Worm (Caenorhabditis elegans): ENCODE results near the gene C35D10.12.

DNA sequence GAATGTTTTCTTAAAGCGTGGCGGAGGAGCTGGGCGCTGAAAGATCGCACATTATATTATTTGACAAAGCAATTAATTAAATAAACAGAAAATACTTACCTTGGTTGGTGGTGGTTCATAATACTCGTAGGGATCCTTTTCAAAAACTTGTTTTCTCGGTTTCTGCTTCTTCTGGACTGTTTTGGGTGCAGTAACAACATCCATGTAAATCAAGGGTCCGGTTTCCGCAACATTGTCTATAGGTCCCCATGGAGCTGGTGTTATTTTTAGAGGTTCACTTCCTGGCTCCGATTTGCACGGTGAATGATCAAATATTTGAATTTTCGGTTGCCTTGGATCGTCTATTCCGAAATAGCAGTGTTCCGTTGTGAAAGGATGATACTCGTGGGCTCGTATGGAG lies 49.6 kb upstream of the C35D10.12 start:
- TF ChIP-seq T23F11.4 (GFP tag; optimal IDR thresholded peaks at IDR 0.05) = no peak
- no peak for TF ChIP-seq K09A11.1 (tag; optimal IDR thresholded peaks at IDR 0.05; ENCODE audit: insufficient read depth)
- TF ChIP-seq lim-6 (tag; optimal IDR thresholded peaks at IDR 0.05) = no peak
- no peak for TF ChIP-seq pros-1 (tag; optimal IDR thresholded peaks at IDR 0.05)
- no peak for TF ChIP-seq sdc-2 (tag; optimal IDR thresholded peaks at IDR 0.05)
- TF ChIP-seq nhr-11 (tag; optimal IDR thresholded peaks at IDR 0.05) = no peak
- no peak for TF ChIP-seq K02D7.2 (tag; optimal IDR thresholded peaks at IDR 0.05)
- TF ChIP-seq hlh-13 (GFP tag; optimal IDR thresholded peaks at IDR 0.05) = no peak
